Worm (Caenorhabditis elegans) whole organism, mixed stage, embryonic: ENCODE measurements around the gene tag-343.

Experiments
- lsy-2 ChIP-seq: fragments of 150-350 bp; optimal IDR thresholded peaks from 2 replicates; lab custom pipeline; 2014; ENCODE audit warnings: missing biosample characterization, missing genetic modification characterization
- nhr-237 ChIP-seq: fragments of 150-350 bp; optimal IDR thresholded peaks from 2 replicates; lab custom pipeline; 2014; ENCODE audit warnings: missing biosample characterization, missing genetic modification characterization
- unc-62 ChIP-seq: fragments of 150-350 bp; optimal IDR thresholded peaks from 2 replicates; lab custom pipeline; 2014; ENCODE audit warnings: missing biosample characterization, missing genetic modification reagents, missing genetic modification characterization

- TF ChIP-seq lsy-2 (no peak), nhr-237 (tag; lab: Kevin White, UChicago) (no peak), unc-62 (GFP tag; lab: Kevin White, UChicago) (no peak)
These were observed 16.2 kb downstream of the tag-343 start for ce11 chrX:16658309-16658708.
